Worm (Caenorhabditis elegans) whole organism, L4/young adult: Measurements from ENCODE around the gene C11E4.8.

ENCODE experiments used
- W03F9.2 ChIP-seq: fragments of 150-350 bp; optimal IDR thresholded peaks from 2 replicates; lab custom pipeline; 2014; ENCODE audit warnings: missing biosample characterization, missing genetic modification characterization
- dao-5 ChIP-seq: sonication (generic microtip); optimal IDR thresholded peaks from 2 replicates; lab custom pipeline; 2016; ENCODE audit warnings: missing genotype, missing genetic modification characterization, moderate library complexity, missing compliant biosample characterization
- him-1 ChIP-seq: sonication (generic microtip); optimal IDR thresholded peaks from 2 replicates; lab custom pipeline; 2016; ENCODE audit warnings: missing genotype, missing genetic modification reagents, missing genetic modification characterization, missing compliant biosample characterization

C11E4.8 gene

ce11 chrX:9668554-9668953, 48.3 kb downstream of the C11E4.8 start, which contains the start of gene T14B1.1:
Gene T14B1.1, minus strand, starts transcription at chrX:9668723.
- TF ChIP-seq dao-5 (tag; lab: Kevin White, UChicago) (no peak), him-1 (tag; lab: Kevin White, UChicago) (peak; percentile 18), W03F9.2 (tag; lab: Kevin White, UChicago) (no peak)

ce11 chrX:9673228-9673627, 53.0 kb downstream of the C11E4.8 start:
- TF ChIP-seq W03F9.2 (tag; lab: Kevin White, UChicago): no peak
- no peak for TF ChIP-seq him-1 (tag; lab: Kevin White, UChicago)
- no peak for TF ChIP-seq dao-5 (tag; lab: Kevin White, UChicago)

- TF ChIP-seq W03F9.2 (tag; lab: Kevin White, UChicago) (no peak), dao-5 (tag; lab: Kevin White, UChicago) (no peak), him-1 (tag; lab: Kevin White, UChicago) (no peak)
These were observed 54.6 kb downstream of the C11E4.8 start, which contains the start of gene C43C3.4 for ce11 chrX:9674799-9675198. Gene C43C3.4, minus strand, starts transcription at chrX:9674899.

- TF ChIP-seq W03F9.2 (tag; lab: Kevin White, UChicago) (peak; percentile 40), him-1 (tag; lab: Kevin White, UChicago) (no peak), dao-5 (tag; lab: Kevin White, UChicago) (no peak)
These were observed 55.8 kb downstream of the C11E4.8 start for ce11 chrX:9676009-9676408.

- TF ChIP-seq him-1 (tag; lab: Kevin White, UChicago): no peak
- TF ChIP-seq W03F9.2 (tag; lab: Kevin White, UChicago): no peak
- no peak for TF ChIP-seq dao-5 (tag; lab: Kevin White, UChicago)
These were observed 56.7 kb downstream of the C11E4.8 start for ce11 chrX:9676788-9677454.

- no peak for TF ChIP-seq W03F9.2 (tag; lab: Kevin White, UChicago)
These were observed 57.7 kb downstream of the C11E4.8 start for ce11 chrX:9677927-9678326.

- TF ChIP-seq him-1 (tag; lab: Kevin White, UChicago): no peak
- no peak for TF ChIP-seq dao-5 (tag; lab: Kevin White, UChicago)
- TF ChIP-seq W03F9.2 (tag; lab: Kevin White, UChicago): no peak
These were observed 59.2 kb downstream of the C11E4.8 start for ce11 chrX:9679427-9679826.

- no peak for TF ChIP-seq dao-5 (tag; lab: Kevin White, UChicago)
- TF ChIP-seq him-1 (tag; lab: Kevin White, UChicago): no peak
- TF ChIP-seq W03F9.2 (tag; lab: Kevin White, UChicago): no peak
These were observed 60.0 kb downstream of the C11E4.8 start, which contains the start of gene ifp-1 for ce11 chrX:9680119-9680682. Gene ifp-1, minus strand, starts transcription at chrX:9680169.
